Worm (Caenorhabditis elegans): Measurements from ENCODE around the gene nyn-1.

DNA sequence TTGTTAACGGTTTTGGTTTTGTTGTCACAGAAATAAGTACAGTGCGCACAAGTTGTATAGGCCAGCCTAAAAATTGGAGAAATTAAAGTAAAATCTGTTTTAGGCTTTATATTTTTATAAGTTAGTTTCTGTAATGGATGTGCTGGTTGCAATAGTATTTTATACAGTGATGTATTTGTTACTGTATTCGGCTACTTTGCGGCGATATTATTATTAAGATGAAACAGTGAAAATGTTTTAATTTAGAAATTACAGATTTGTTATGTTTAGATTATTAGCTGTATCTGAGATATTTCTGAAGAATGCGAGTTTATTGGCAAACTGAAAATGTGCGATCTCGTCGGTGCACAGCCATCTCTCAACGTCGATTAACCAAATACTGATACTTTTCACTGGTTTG lies 39.3 kb downstream of the nyn-1 start, which contains the start of gene ule-4:
- TF ChIP-seq rnt-1 (tag; optimal IDR thresholded peaks at IDR 0.05) (no peak), pag-3 (tag; optimal IDR thresholded peaks at IDR 0.05; ENCODE audit: borderline replicate concordance, insufficient read depth) (no peak), lin-35 (GFP tag; optimal IDR thresholded peaks at IDR 0.05) (no peak), ces-1 (GFP tag; optimal IDR thresholded peaks at IDR 0.05) (no peak), fos-1 (tag; optimal IDR thresholded peaks at IDR 0.05) (no peak), nhr-28 (tag; optimal IDR thresholded peaks at IDR 0.05) (no peak), lir-3 (tag; optimal IDR thresholded peaks at IDR 0.05; ENCODE audit: poor library complexity) (no peak), mdl-1 (tag; optimal IDR thresholded peaks at IDR 0.05) (no peak), aha-1 (tag; optimal IDR thresholded peaks at IDR 0.05) (no peak), mab-9 (GFP tag; IDR thresholded peaks at IDR 0.05) (no peak), nhr-84 (tag; optimal IDR thresholded peaks at IDR 0.05) (no peak), nhr-11 (tag; optimal IDR thresholded peaks at IDR 0.05) (no peak), elt-3 (tag; optimal IDR thresholded peaks at IDR 0.05) (no peak), sptf-1 (tag; optimal IDR thresholded peaks at IDR 0.05) (no peak)
